Fruit fly (Drosophila melanogaster) S2 (cell line): ENCODE results near the gene CG15308.

Source experiments
- CG8478 ChIP-seq: fragments of >200 bp; optimal IDR thresholded peaks from 2 replicates; lab custom pipeline; 2018
- CTCF ChIP-seq, 2 experiments: fragments of >200 bp; optimal IDR thresholded peaks; 2 replicates each; lab custom pipeline; 2018

- TF ChIP-seq CTCF (optimal IDR thresholded peaks at IDR 0.05; lab: Kevin White, UChicago) (no peak), CG8478 (lab: Kevin White, UChicago) (no peak)
These were observed 2.2 kb downstream of the CG15308 start, which contains the start of gene CG2962 for dm6 chrX:10216634-10217239.
